Worm (Caenorhabditis elegans) whole organism, mixed stage, embryonic: ENCODE data around the gene ace-1.

Source experiments
- bed-3 ChIP-seq: fragments of 200-800 bp; sonication (Bioruptor generic); optimal IDR thresholded peaks from 3 replicates; lab custom pipeline; 2018; ENCODE audit warnings: mild to moderate bottlenecking, missing genetic modification characterization, moderate library complexity, missing compliant biosample characterization
- ces-1 ChIP-seq: fragments of 150-350 bp; optimal IDR thresholded peaks from 2 replicates; lab custom pipeline; 2014; ENCODE audit warnings: missing biosample characterization, missing genetic modification reagents, missing genetic modification characterization
- elt-1 ChIP-seq: sonication (generic microtip); optimal IDR thresholded peaks from 2 replicates; lab custom pipeline; 2017; ENCODE audit warnings: missing genetic modification characterization, mild to moderate bottlenecking, missing compliant biosample characterization, antibody characterized with exemption, moderate library complexity, borderline replicate concordance; ENCODE audit not compliant: insufficient read depth
- lsy-2 ChIP-seq: fragments of 150-350 bp; optimal IDR thresholded peaks from 2 replicates; lab custom pipeline; 2014; ENCODE audit warnings: missing biosample characterization, missing genetic modification characterization
- mep-1 ChIP-seq: fragments of 150-350 bp; optimal IDR thresholded peaks from 2 replicates; lab custom pipeline; 2017; ENCODE audit warnings: missing biosample characterization, missing genetic modification reagents, missing genetic modification characterization, inconsistent platforms
- nhr-237 ChIP-seq: fragments of 150-350 bp; optimal IDR thresholded peaks from 2 replicates; lab custom pipeline; 2014; ENCODE audit warnings: missing biosample characterization, missing genetic modification characterization
- nhr-28 ChIP-seq: fragments of 150-350 bp; optimal IDR thresholded peaks from 2 replicates; lab custom pipeline; 2014; ENCODE audit warnings: missing biosample characterization, missing genetic modification characterization
- pha-4 ChIP-seq: fragments of 150-350 bp; optimal IDR thresholded peaks from 2 replicates; lab custom pipeline; 2018; ENCODE audit warnings: missing biosample characterization, missing genetic modification reagents, missing genetic modification characterization
- sem-2 ChIP-seq: fragments of 200-800 bp; sonication (Bioruptor generic); optimal IDR thresholded peaks from 2 replicates; lab custom pipeline; 2018; ENCODE audit warnings: mild to moderate bottlenecking, missing genetic modification characterization, missing compliant biosample characterization
- snpc-4 ChIP-seq: fragments of 150-350 bp; optimal IDR thresholded peaks from 2 replicates; lab custom pipeline; 2014; ENCODE audit warnings: missing biosample characterization, missing genetic modification characterization
- tbx-8 ChIP-seq: fragments of 200-800 bp; sonication (Bioruptor generic); optimal IDR thresholded peaks from 2 replicates; lab custom pipeline; 2018; ENCODE audit warnings: mild to moderate bottlenecking, missing genetic modification characterization, moderate library complexity, missing compliant biosample characterization
- unc-39 ChIP-seq: fragments of 150-350 bp; optimal IDR thresholded peaks from 2 replicates; lab custom pipeline; 2014; ENCODE audit warnings: missing biosample characterization, missing genetic modification characterization
- unc-62 ChIP-seq: fragments of 150-350 bp; optimal IDR thresholded peaks from 2 replicates; lab custom pipeline; 2014; ENCODE audit warnings: missing biosample characterization, missing genetic modification reagents, missing genetic modification characterization
- ztf-11 ChIP-seq: fragments of 150-350 bp; optimal IDR thresholded peaks from 2 replicates; lab custom pipeline; 2014; ENCODE audit warnings: missing biosample characterization, missing genetic modification characterization

- no peak for TF ChIP-seq tbx-8 (GFP tag; lab: Kevin White, UChicago)
- peak; percentile 63 for TF ChIP-seq pha-4 (tag; lab: Kevin White, UChicago)
- TF ChIP-seq elt-1 (tag; lab: Kevin White, UChicago): no peak
- no peak for TF ChIP-seq bed-3 (GFP tag; lab: Kevin White, UChicago)
- no peak for TF ChIP-seq nhr-237
- TF ChIP-seq snpc-4: no peak
- no peak for TF ChIP-seq ztf-11
- TF ChIP-seq unc-39 (tag; lab: Kevin White, UChicago): no peak
- TF ChIP-seq nhr-28: no peak
- TF ChIP-seq mep-1 (tag; lab: Kevin White, UChicago): no peak
- TF ChIP-seq ces-1 (GFP tag; lab: Kevin White, UChicago): no peak
- no peak for TF ChIP-seq lsy-2 (tag; lab: Kevin White, UChicago)
- no peak for TF ChIP-seq sem-2 (GFP tag; lab: Kevin White, UChicago)
- no peak for TF ChIP-seq unc-62 (GFP tag; lab: Kevin White, UChicago)
Observed at ce11 chrX:16411985-16412384, 44.9 kb downstream of the ace-1 start.
